Worm (Caenorhabditis elegans) whole organism, L4/young adult: ENCODE measurements around the gene flp-8.

Source experiments
- W03F9.2 ChIP-seq: fragments of 150-350 bp; optimal IDR thresholded peaks from 2 replicates; lab custom pipeline; 2014; ENCODE audit warnings: missing biosample characterization, missing genetic modification characterization
- dao-5 ChIP-seq: sonication (generic microtip); optimal IDR thresholded peaks from 2 replicates; lab custom pipeline; 2016; ENCODE audit warnings: missing genotype, missing genetic modification characterization, moderate library complexity, missing compliant biosample characterization
- him-1 ChIP-seq: sonication (generic microtip); optimal IDR thresholded peaks from 2 replicates; lab custom pipeline; 2016; ENCODE audit warnings: missing genotype, missing genetic modification reagents, missing genetic modification characterization, missing compliant biosample characterization

Gene flp-8

DNA sequence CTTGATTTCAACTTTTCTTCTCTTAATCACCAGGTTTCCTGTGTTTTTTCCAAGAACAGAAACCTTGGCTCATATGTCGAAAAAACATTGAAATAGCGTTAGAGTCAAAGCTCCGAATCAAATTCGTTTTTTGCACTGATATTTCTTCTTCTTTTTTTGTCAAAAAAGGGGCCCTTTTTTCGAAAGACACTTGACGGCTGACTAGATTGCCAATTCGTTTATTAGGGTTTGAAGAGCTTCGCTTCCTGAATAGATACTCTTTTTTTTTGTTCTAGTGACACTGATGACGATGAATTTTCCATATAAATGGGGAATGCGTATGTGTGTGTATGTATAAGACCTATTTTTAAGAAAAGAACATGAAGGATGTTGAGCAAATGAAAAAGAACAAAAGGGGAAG, 35.5 kb downstream of the flp-8 start:
- TF ChIP-seq dao-5 (tag; lab: Kevin White, UChicago) (no peak), W03F9.2 (tag; lab: Kevin White, UChicago) (no peak)

DNA sequence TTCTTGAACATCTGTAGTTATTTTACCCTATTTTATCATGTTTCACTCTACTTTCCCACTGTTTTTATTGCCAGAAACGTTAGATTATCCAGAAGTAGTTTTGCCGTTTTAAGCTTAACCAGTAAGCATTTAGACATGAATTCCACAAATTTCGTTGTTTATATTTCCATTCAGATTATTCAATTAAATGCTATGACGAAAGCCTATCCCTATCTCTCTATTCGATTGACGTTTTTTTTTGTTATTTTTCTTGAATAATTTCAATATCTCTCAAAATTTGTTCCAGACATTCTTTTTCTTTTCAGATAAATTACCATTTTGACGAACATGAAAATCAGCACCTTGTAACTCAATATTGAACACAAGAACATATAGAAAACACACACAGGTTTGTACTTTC, 37.3 kb downstream of the flp-8 start, which contains the start of gene npr-40:
Gene npr-40 (plus strand): TSS at position 301 of the 400 bp plus-strand sequence.
- no peak for TF ChIP-seq him-1 (tag; lab: Kevin White, UChicago)
- TF ChIP-seq dao-5 (tag; lab: Kevin White, UChicago) = no peak
- no peak for TF ChIP-seq W03F9.2 (tag; lab: Kevin White, UChicago)

DNA sequence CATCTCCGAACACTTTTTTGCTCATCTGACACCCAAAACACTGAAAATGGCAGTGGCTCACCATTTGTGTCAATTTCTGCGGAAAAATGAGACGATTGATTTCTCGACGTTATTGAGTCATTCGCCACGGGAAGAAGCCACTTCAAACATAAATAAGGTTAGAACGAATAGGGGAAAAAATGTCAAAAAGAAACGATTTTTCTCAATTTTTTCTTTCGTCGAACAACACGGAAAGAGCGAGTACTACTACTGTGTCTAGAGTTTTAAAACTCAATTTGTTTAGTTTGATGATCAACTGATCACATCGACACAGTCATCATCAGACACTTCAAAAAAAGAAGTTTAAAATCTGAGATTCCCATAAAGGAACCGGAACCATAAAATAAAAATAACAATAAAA, 39.7 kb downstream of the flp-8 start:
- TF ChIP-seq W03F9.2 (tag; lab: Kevin White, UChicago) = no peak
- TF ChIP-seq dao-5 (tag; lab: Kevin White, UChicago) = no peak
- TF ChIP-seq him-1 (tag; lab: Kevin White, UChicago) = no peak

DNA sequence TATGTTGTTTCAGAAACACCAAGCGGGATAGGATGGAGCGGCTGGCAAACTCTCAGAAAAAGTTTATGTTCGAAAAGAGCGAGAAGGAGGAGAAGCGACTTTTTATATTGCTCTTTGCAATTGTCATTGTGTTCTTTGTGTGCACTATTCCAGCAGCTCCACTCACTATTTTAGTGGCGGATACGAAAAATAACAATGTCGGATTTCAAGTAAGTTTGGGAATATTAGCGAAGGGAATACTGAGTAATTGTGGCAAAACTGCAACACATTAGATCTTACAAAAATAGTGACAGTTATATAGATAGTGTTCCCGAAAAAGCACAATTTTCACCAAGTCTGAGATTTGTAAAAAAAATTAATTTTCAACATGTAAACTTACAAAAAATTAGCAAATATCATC, 41.5 kb downstream of the flp-8 start:
- TF ChIP-seq dao-5 (tag; lab: Kevin White, UChicago) (no peak), him-1 (tag; lab: Kevin White, UChicago) (no peak), W03F9.2 (tag; lab: Kevin White, UChicago) (no peak)

DNA sequence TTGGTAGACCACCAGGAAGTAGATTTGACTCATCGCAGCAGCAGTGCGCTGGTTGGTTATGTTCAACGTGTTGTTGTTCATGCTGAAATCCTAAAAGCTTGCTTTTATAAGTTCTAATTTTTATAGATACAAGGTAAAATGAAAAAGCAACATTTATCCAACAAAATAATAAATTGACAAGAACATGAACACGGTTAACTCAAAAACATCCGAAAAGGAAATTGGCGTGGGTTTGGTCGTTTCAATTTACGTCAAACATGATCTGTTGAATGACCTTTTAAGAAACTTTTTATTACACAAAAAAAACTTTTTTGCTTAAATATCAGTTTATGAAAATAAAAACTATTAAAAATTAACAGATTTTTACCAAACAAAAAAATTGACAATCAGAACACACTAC, 47.6 kb downstream of the flp-8 start, which contains the start of gene ntr-2:
Gene ntr-2 (minus strand): TSS at position 101 of the 400 bp plus-strand sequence.
- TF ChIP-seq him-1 (tag; lab: Kevin White, UChicago) (no peak), W03F9.2 (tag; lab: Kevin White, UChicago) (no peak), dao-5 (tag; lab: Kevin White, UChicago) (no peak)

DNA sequence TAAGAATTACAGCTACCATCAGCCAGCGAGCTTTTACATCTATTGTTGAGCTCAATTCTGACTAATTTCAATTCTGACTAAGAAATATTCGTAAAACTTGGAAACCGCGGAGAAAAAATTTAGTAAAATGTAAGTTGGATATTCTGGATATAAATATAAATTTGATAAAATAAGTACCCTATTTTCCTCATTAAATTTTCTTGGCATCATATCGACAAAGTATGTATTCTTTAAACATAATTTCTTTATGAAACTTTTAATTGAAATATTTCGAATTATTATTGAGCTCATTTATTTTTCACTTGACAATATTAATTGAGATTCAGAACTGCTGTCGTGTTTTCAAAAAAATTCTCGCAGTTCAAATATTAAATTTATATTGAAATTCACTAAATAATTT, 48.3 kb downstream of the flp-8 start:
- TF ChIP-seq W03F9.2 (tag; lab: Kevin White, UChicago) = no peak
- TF ChIP-seq dao-5 (tag; lab: Kevin White, UChicago) = no peak
- no peak for TF ChIP-seq him-1 (tag; lab: Kevin White, UChicago)

DNA sequence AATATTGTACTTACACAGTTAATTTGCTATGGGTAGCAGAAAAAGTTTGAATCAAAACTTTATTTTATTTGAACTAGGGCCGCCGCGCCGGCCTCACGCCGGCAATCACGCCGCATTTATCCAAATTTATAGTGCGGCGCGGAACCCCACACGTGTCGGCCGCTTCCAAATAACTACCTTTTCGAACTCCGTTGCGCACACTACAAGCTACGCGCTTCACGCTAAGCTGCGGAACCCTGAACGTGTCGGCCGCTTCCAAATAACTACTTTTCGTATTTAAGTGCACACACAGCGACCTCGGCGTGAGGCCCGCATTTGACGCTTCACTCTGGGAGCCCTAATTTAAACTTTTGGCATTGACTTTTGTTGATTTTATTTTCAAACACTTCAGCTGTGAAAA, 50.2 kb downstream of the flp-8 start:
- TF ChIP-seq W03F9.2 (tag; lab: Kevin White, UChicago) (no peak), him-1 (tag; lab: Kevin White, UChicago) (no peak), dao-5 (tag; lab: Kevin White, UChicago) (no peak)
